Fruit fly (Drosophila melanogaster): ENCODE results near the gene PolG1.

DNA sequence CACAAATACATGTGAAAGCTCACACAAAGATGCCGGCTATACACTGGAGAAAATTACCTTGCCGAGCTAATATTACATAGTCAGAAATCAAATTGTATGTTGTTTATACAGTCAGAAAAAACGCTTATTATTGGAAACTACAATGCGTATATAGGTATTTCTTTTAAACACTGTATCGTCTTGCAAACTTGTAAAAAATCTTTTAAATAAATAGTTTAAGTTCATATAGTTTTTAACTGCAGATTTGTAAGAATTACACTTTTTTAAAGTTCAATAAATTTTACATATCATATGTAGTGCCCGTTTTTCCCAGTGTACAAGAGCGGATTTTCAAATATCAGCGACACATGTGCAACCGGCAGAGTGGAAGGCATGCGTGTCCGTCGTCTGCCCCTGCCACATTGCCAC, 12.2 kb upstream of the PolG1 start:
- TF ChIP-seq EcR (GFP tag; optimal IDR thresholded peaks at IDR 0.05) (no peak), usp (GFP tag; optimal IDR thresholded peaks at IDR 0.05) (no peak), CG8478 (optimal IDR thresholded peaks at IDR 0.05) (no peak), pan (optimal IDR thresholded peaks at IDR 0.05) (no peak), psq (optimal IDR thresholded peaks at IDR 0.05) (no peak), Dll (optimal IDR thresholded peaks at IDR 0.05) (no peak)
